Worm (Caenorhabditis elegans) whole organism, late embryonic: ENCODE data around the gene pqn-31.

ENCODE experiments used
- ceh-18 ChIP-seq: sonication (generic microtip); optimal IDR thresholded peaks from 2 replicates; lab custom pipeline; 2016; ENCODE audit warnings: missing genetic modification characterization, missing compliant biosample characterization
- pha-2 ChIP-seq: sonication (generic microtip); optimal IDR thresholded peaks from 2 replicates; lab custom pipeline; 2017; ENCODE audit warnings: mild to moderate bottlenecking, missing genetic modification characterization, missing compliant biosample characterization
- pqm-1 ChIP-seq: sonication (generic microtip); optimal IDR thresholded peaks from 2 replicates; lab custom pipeline; 2016; ENCODE audit warnings: missing genetic modification characterization, missing compliant biosample characterization

- no peak for TF ChIP-seq pqm-1 (tag; lab: Kevin White, UChicago)
- no peak for TF ChIP-seq pha-2 (tag; lab: Kevin White, UChicago)
- TF ChIP-seq ceh-18 (tag; lab: Kevin White, UChicago), result no peak
Measured at ce11 chrV:9157597-9157996, 48.2 kb downstream of the pqn-31 start.
